Worm (Caenorhabditis elegans): Measurements from ENCODE around the gene aqp-10.

DNA sequence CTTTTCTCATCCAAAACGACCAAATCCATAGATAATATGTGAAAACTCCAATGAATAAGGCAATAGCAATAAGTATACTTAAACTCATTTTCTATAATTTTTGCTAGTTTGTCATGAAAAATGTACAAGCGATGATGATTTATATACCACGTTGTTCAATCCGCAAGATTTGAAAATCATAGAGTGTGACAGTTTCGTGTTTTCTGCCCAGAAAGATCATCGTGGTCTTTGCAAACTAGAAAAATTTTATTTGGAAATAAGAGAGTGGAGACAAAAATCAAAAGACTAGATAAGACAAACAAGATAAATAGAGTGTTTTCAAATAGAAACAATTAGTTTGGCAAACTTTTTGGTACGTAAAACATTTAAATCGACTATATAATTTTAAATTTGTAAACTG, 23.6 kb upstream of the aqp-10 start, which contains the start of gene cyp-13A3:
- no peak for TF ChIP-seq ama-1 (optimal IDR thresholded peaks at IDR 0.05)
- no peak for TF ChIP-seq jun-1 (tag; optimal IDR thresholded peaks at IDR 0.05)
- TF ChIP-seq nhr-11 (tag; optimal IDR thresholded peaks at IDR 0.05): no peak

All from whole organism, L1 larva.